Fruit fly (Drosophila melanogaster): ENCODE data around the gene CG31106.

The CG31106 gene

dm6 chr3R:25178521-25178920 lies 37.6 kb upstream of the CG31106 start (continued):
- peak; percentile 28; the same call in 1 of the 2 replicates for TF ChIP-seq dimm (GFP tag; IDR thresholded peaks at IDR 0.05)
- TF ChIP-seq yki (optimal IDR thresholded peaks at IDR 0.05), result no peak
- peak; percentile 46; the same call in 1 of the 2 replicates for TF ChIP-seq Atf6 (GFP tag; IDR thresholded peaks at IDR 0.05)
- peak; percentile 58 for TF ChIP-seq E2f1 (GFP tag; IDR thresholded peaks at IDR 0.05)
- TF ChIP-seq CG7271 (tag; optimal IDR thresholded peaks at IDR 0.05), result peak; percentile 51
- peak; percentile 85 for TF ChIP-seq ara (GFP tag; IDR thresholded peaks at IDR 0.05)
- TF ChIP-seq Hey (tag; optimal IDR thresholded peaks at IDR 0.05), result no peak
- no peak for TF ChIP-seq CG3281 (GFP tag; optimal IDR thresholded peaks at IDR 0.05)
- TF ChIP-seq H15 (GFP tag; IDR thresholded peaks at IDR 0.05), result peak; percentile 61; the same call in 1 of the 3 replicates
- peak; percentile 12 for TF ChIP-seq gcm2 (GFP tag; optimal IDR thresholded peaks at IDR 0.05)
- TF ChIP-seq croc (GFP tag; conservative IDR thresholded peaks at IDR 0.05), result no peak; the same call in 2 of the 3 replicates
- TF ChIP-seq Sry-β (GFP tag; optimal IDR thresholded peaks at IDR 0.05), result no peak
- no peak for TF ChIP-seq Jarid2 (GFP tag; optimal IDR thresholded peaks at IDR 0.05)
- no peak for TF ChIP-seq slou (GFP tag; optimal IDR thresholded peaks at IDR 0.05)
- peak; percentile 45 for TF ChIP-seq trem (tag; optimal IDR thresholded peaks at IDR 0.05)
- no peak for TF ChIP-seq Lim3 (GFP tag; IDR thresholded peaks at IDR 0.05)
- TF ChIP-seq Asciz (GFP tag; optimal IDR thresholded peaks at IDR 0.05), result peak; percentile 31
- no peak for TF ChIP-seq CG6654 (GFP tag; optimal IDR thresholded peaks at IDR 0.05)
- TF ChIP-seq sr (GFP tag; IDR thresholded peaks at IDR 0.05), result peak; percentile 24; the same call in 1 of the 3 replicates
- TF ChIP-seq da (GFP tag; optimal IDR thresholded peaks at IDR 0.05), result no peak
- no peak for TF ChIP-seq dati (GFP tag; IDR thresholded peaks at IDR 0.05)
- no peak for TF ChIP-seq pb (GFP tag; optimal IDR thresholded peaks at IDR 0.05)
- peak; percentile 93 for TF ChIP-seq dan (GFP tag; IDR thresholded peaks at IDR 0.05)
- TF ChIP-seq slbo (GFP tag; IDR thresholded peaks at IDR 0.05), result peak; percentile 48
- TF ChIP-seq CG8290 (GFP tag; optimal IDR thresholded peaks at IDR 0.05), result no peak
- peak; percentile 14 to 22 for TF ChIP-seq CG8290 (tag; optimal IDR thresholded peaks at IDR 0.05)
- peak; percentile 29 for TF ChIP-seq CG2120 (GFP tag; optimal IDR thresholded peaks at IDR 0.05)
- TF ChIP-seq Abd-B (GFP tag; optimal IDR thresholded peaks at IDR 0.05), result peak; percentile 2
- no peak for TF ChIP-seq B-H2 (GFP tag; optimal IDR thresholded peaks at IDR 0.05)
- TF ChIP-seq ftz-f1 (GFP tag; optimal IDR thresholded peaks at IDR 0.05), result no peak
- TF ChIP-seq CG14050 (GFP tag; IDR thresholded peaks at IDR 0.05), result no peak
- no peak for TF ChIP-seq CG10543 (GFP tag; optimal IDR thresholded peaks at IDR 0.05)
- peak; percentile 60 for TF ChIP-seq CG12236 (GFP tag; optimal IDR thresholded peaks at IDR 0.05)
- TF ChIP-seq bigmax (GFP tag; optimal IDR thresholded peaks at IDR 0.05), result no peak
- TF ChIP-seq HLH3B (GFP tag; IDR thresholded peaks at IDR 0.05), result peak; percentile 48; the same call in 1 of the 2 replicates
- no peak for TF ChIP-seq sima (GFP tag; optimal IDR thresholded peaks at IDR 0.05)
- TF ChIP-seq zfh1 (GFP tag; IDR thresholded peaks at IDR 0.05), result peak; percentile 86; the same call in 2 of the 3 replicates
- no peak for TF ChIP-seq C15 (GFP tag; IDR thresholded peaks at IDR 0.05)
- no peak for TF ChIP-seq en (GFP tag; optimal IDR thresholded peaks at IDR 0.05)
- no peak for TF ChIP-seq btn (GFP tag; optimal IDR thresholded peaks at IDR 0.05)
- TF ChIP-seq CG12219 (GFP tag; optimal IDR thresholded peaks at IDR 0.05), result peak; percentile 59
- no peak for TF ChIP-seq hth (optimal IDR thresholded peaks at IDR 0.05)
- TF ChIP-seq NC2α (GFP tag; optimal IDR thresholded peaks at IDR 0.05), result peak; percentile 11
- no peak for TF ChIP-seq salm (tag; optimal IDR thresholded peaks at IDR 0.05)
- TF ChIP-seq Adf1 (GFP tag; IDR thresholded peaks at IDR 0.05), result no peak
- TF ChIP-seq gem (tag; optimal IDR thresholded peaks at IDR 0.05), result peak; percentile 79
- TF ChIP-seq CG6791 (GFP tag; IDR thresholded peaks at IDR 0.05; ENCODE audit: partially characterized antibody), result no peak
- TF ChIP-seq mld (GFP tag; IDR thresholded peaks at IDR 0.05; ENCODE audit: partially characterized antibody), result no peak
- TF ChIP-seq crp (GFP tag; optimal IDR thresholded peaks at IDR 0.05), result no peak
- TF ChIP-seq CG31365 (tag; optimal IDR thresholded peaks at IDR 0.05), result no peak
- TF ChIP-seq CG2889 (GFP tag; IDR thresholded peaks at IDR 0.05), result peak; percentile 65; the same call in 2 of the 3 replicates
- no peak for TF ChIP-seq Ravus (GFP tag; IDR thresholded peaks at IDR 0.05)
- peak; percentile 67 for TF ChIP-seq CG15601 (tag; optimal IDR thresholded peaks at IDR 0.05)

All from whole organism, embryonic.